Worm (Caenorhabditis elegans): ENCODE measurements around the gene tba-9.

The tba-9 gene

ce11 chrX:3235358-3235816, 17.2 kb upstream of the tba-9 start, which contains the start of gene F28B4.3 (continued):
- TF ChIP-seq madf-5 (GFP tag; IDR thresholded peaks at IDR 0.05) (no peak), zag-1 (tag; optimal IDR thresholded peaks at IDR 0.05) (no peak), nhr-102 (tag; optimal IDR thresholded peaks at IDR 0.05) (peak; percentile 4), F49E8.2 (tag; optimal IDR thresholded peaks at IDR 0.05; ENCODE audit: borderline replicate concordance) (no peak), lin-38 (GFP tag; IDR thresholded peaks at IDR 0.05) (no peak), pqm-1 (tag; optimal IDR thresholded peaks at IDR 0.05) (peak; percentile 96), nhr-237 (tag; optimal IDR thresholded peaks at IDR 0.05) (no peak), dmd-9 (GFP tag; IDR thresholded peaks at IDR 0.05) (no peak), zfp-2 (tag; optimal IDR thresholded peaks at IDR 0.05) (no peak), mes-2 (tag; optimal IDR thresholded peaks at IDR 0.05; ENCODE audit: poor library complexity, severe bottlenecking) (peak; percentile 29), F37D6.2 (tag; optimal IDR thresholded peaks at IDR 0.05) (no peak), ceh-82 (tag; optimal IDR thresholded peaks at IDR 0.05) (no peak), nhr-28 (tag; optimal IDR thresholded peaks at IDR 0.05) (peak; percentile 86), mxl-3 (GFP tag; optimal IDR thresholded peaks at IDR 0.05) (no peak), nhr-77 (tag; optimal IDR thresholded peaks at IDR 0.05) (peak; percentile 47), spr-3 (GFP tag; optimal IDR thresholded peaks at IDR 0.05) (no peak), ceh-62 (tag; optimal IDR thresholded peaks at IDR 0.05) (no peak), Y105C5A.15 (GFP tag; IDR thresholded peaks at IDR 0.05) (no peak), nhr-48 (tag; optimal IDR thresholded peaks at IDR 0.05) (no peak), hif-1 (tag; optimal IDR thresholded peaks at IDR 0.05) (no peak), saeg-2 (GFP tag; IDR thresholded peaks at IDR 0.05) (no peak), set-16 (GFP tag; IDR thresholded peaks at IDR 0.05) (no peak), hlh-30 (tag; optimal IDR thresholded peaks at IDR 0.05; ENCODE audit: insufficient read depth) (no peak), madf-9 (GFP tag; conservative IDR thresholded peaks at IDR 0.05) (no peak), nhr-10 (tag; optimal IDR thresholded peaks at IDR 0.05) (no peak), cey-2 (tag; optimal IDR thresholded peaks at IDR 0.05; ENCODE audit: borderline replicate concordance, insufficient read depth) (no peak), Y5F2A.4 (GFP tag; optimal IDR thresholded peaks at IDR 0.05) (no peak), jun-1 (tag; optimal IDR thresholded peaks at IDR 0.05) (peak; percentile 26), tra-1 (GFP tag; IDR thresholded peaks at IDR 0.05) (0 out of 2 replicates have a peak, but pooled peaks have one; percentile 47), dve-1 (tag; optimal IDR thresholded peaks at IDR 0.05; ENCODE audit: insufficient read depth) (peak; percentile 75), nhr-11 (tag; optimal IDR thresholded peaks at IDR 0.05) (no peak), unc-62 (GFP tag; optimal IDR thresholded peaks at IDR 0.05 in 1 of 2) (no peak), unc-62 (tag; optimal IDR thresholded peaks at IDR 0.05) (no peak), ceh-44 (GFP tag; IDR thresholded peaks at IDR 0.05) (no peak), F44E2.7 (GFP tag; IDR thresholded peaks at IDR 0.05) (no peak), T26A8.4 (GFP tag; IDR thresholded peaks at IDR 0.05) (no peak), D1046.2 (GFP tag; IDR thresholded peaks at IDR 0.05) (no peak), egl-43 (GFP tag; IDR thresholded peaks at IDR 0.05) (no peak), pha-4 (GFP tag; IDR thresholded peaks at IDR 0.05) (no peak), pha-4 (tag; optimal IDR thresholded peaks at IDR 0.05) (no peak), snpc-4 (tag; optimal IDR thresholded peaks at IDR 0.05) (no peak), lir-3 (tag; optimal IDR thresholded peaks at IDR 0.05) (no peak), vab-7 (GFP tag; IDR thresholded peaks at IDR 0.05) (no peak), unc-39 (tag; optimal IDR thresholded peaks at IDR 0.05) (no peak), mep-1 (tag; optimal IDR thresholded peaks at IDR 0.05) (no peak), fkh-10 (GFP tag; optimal IDR thresholded peaks at IDR 0.05) (no peak), daf-12 (tag; optimal IDR thresholded peaks at IDR 0.05) (no peak), lin-39 (tag; optimal IDR thresholded peaks at IDR 0.05) (no peak), zip-2 (tag; optimal IDR thresholded peaks at IDR 0.05) (no peak), ceh-32 (tag; optimal IDR thresholded peaks at IDR 0.05; ENCODE audit: poor library complexity) (no peak), lin-1 (GFP tag; IDR thresholded peaks at IDR 0.05) (peak; percentile 41; the same call in 1 of the 2 replicates), aha-1 (tag) (no peak), rbr-2 (tag; optimal IDR thresholded peaks at IDR 0.05) (no peak)

Data from whole organism, L4 larva.